Worm (Caenorhabditis elegans) whole organism, L4 larva: ENCODE measurements around the gene bca-1.
A peak's percentile ranks its signal among the peaks of the same experiment; 100 is the strongest.

Experiments used
- F26F4.8 ChIP-seq: fragments of 200-800 bp; sonication (Bioruptor generic); conservative IDR thresholded peaks from 2 replicates; pipeline ENCODE4 v1.3.6; 2022; ENCODE audit warnings: missing genetic modification characterization, missing compliant biosample characterization
- F49E8.2 ChIP-seq: sonication (generic microtip); optimal IDR thresholded peaks from 2 replicates; lab custom pipeline; 2016; ENCODE audit warnings: missing compliant biosample characterization, mild to moderate bottlenecking, missing genetic modification characterization, borderline replicate concordance
- R02D3.7 ChIP-seq: fragments of 150-350 bp; sonication (generic microtip); optimal IDR thresholded peaks from 3 replicates; lab custom pipeline; 2014; ENCODE audit warnings: missing biosample characterization, missing genetic modification characterization
- ZK337.2 ChIP-seq: fragments of 200-800 bp; sonication (Bioruptor generic); IDR thresholded peaks from 2 replicates; pipeline ENCODE4 v1.3.6; 2022; ENCODE audit warnings: missing genetic modification reagents, missing genetic modification characterization, missing compliant biosample characterization
- ZK546.5 ChIP-seq, 2 experiments: sonication (generic microtip); optimal IDR thresholded peaks; 2 replicates each; lab custom pipeline; 2017; ENCODE audit warnings: missing biosample characterization in 2 of 2, missing genetic modification characterization in 2 of 2
- aha-1 ChIP-seq: fragments of 150-350 bp; peaks from one replicate; lab custom pipeline; 2014; ENCODE audit warnings: missing biosample characterization, missing genetic modification characterization
- aly-2 ChIP-seq: sonication (generic microtip); optimal IDR thresholded peaks from 2 replicates; lab custom pipeline; 2018; ENCODE audit warnings: missing biosample characterization, missing genetic modification characterization
- ama-1 ChIP-seq: fragments of 150-350 bp; optimal IDR thresholded peaks from 2 replicates; lab custom pipeline; 2014; ENCODE audit warnings: inconsistent platforms, mixed read lengths
- ceh-20 ChIP-seq: fragments of 200-800 bp; sonication (Bioruptor generic); IDR thresholded peaks from 2 replicates; pipeline ENCODE4 v1.3.6; 2022; ENCODE audit warnings: missing genetic modification reagents, missing genetic modification characterization, missing compliant biosample characterization
- ceh-28 ChIP-seq: fragments of 150-350 bp; optimal IDR thresholded peaks from 2 replicates; lab custom pipeline; 2014; ENCODE audit warnings: missing biosample characterization, missing genetic modification reagents, missing genetic modification characterization
- ceh-62 ChIP-seq: sonication (generic microtip); optimal IDR thresholded peaks from 2 replicates; lab custom pipeline; 2017; ENCODE audit warnings: missing biosample characterization, missing genetic modification characterization
- ceh-82 ChIP-seq: sonication (generic microtip); optimal IDR thresholded peaks from 2 replicates; lab custom pipeline; 2017; ENCODE audit warnings: missing biosample characterization, missing genetic modification characterization
- cey-2 ChIP-seq: sonication (generic microtip); optimal IDR thresholded peaks from 3 replicates; lab custom pipeline; 2017; ENCODE audit warnings: missing genetic modification characterization, mild to moderate bottlenecking, missing compliant biosample characterization, antibody characterized with exemption, borderline replicate concordance; ENCODE audit not compliant: insufficient read depth
- daf-12 ChIP-seq: fragments of 150-350 bp; optimal IDR thresholded peaks from 2 replicates; lab custom pipeline; 2014; ENCODE audit warnings: missing biosample characterization, missing genetic modification reagents, missing genetic modification characterization
- daf-16 ChIP-seq, 3 experiments: sonication (generic microtip); optimal IDR thresholded peaks; 2 replicates each; lab custom pipeline; 2016 to 2017; ENCODE audit warnings: missing genetic modification characterization in 3 of 3, missing genetic modification reagents in 3 of 3, mild to moderate bottlenecking in 2 of 3, missing compliant biosample characterization in 2 of 3, missing biosample characterization in 1 of 3, moderate library complexity in 1 of 3
- dpl-1 ChIP-seq: fragments of 150-350 bp; optimal IDR thresholded peaks from 2 replicates; lab custom pipeline; 2014; ENCODE audit warnings: missing biosample characterization, missing genetic modification reagents, missing genetic modification characterization
- duxl-1 ChIP-seq: sonication (generic microtip); optimal IDR thresholded peaks from 2 replicates; lab custom pipeline; 2016; ENCODE audit warnings: mild to moderate bottlenecking, missing genetic modification characterization, moderate library complexity, missing compliant biosample characterization; ENCODE audit not compliant: poor library complexity
- egl-27 ChIP-seq: sonication (generic microtip); optimal IDR thresholded peaks from 3 replicates; lab custom pipeline; 2017; ENCODE audit warnings: missing biosample characterization, missing genetic modification reagents, missing genetic modification characterization
- egl-43 ChIP-seq: fragments of 200-800 bp; sonication (Bioruptor generic); IDR thresholded peaks from 2 replicates; pipeline ENCODE4 v1.3.6; 2022; ENCODE audit warnings: missing genetic modification reagents, missing genetic modification characterization, missing compliant biosample characterization
- fos-1 ChIP-seq: fragments of 150-350 bp; optimal IDR thresholded peaks from 2 replicates; lab custom pipeline; 2014; ENCODE audit warnings: missing biosample characterization, missing genetic modification characterization
- hlh-11 ChIP-seq: fragments of 200-800 bp; sonication (Bioruptor generic); optimal IDR thresholded peaks from 2 replicates; lab custom pipeline; 2018; ENCODE audit warnings: mild to moderate bottlenecking, missing genetic modification characterization, missing compliant biosample characterization
- hlh-30 ChIP-seq: sonication (generic microtip); optimal IDR thresholded peaks from 2 replicates; lab custom pipeline; 2017; ENCODE audit warnings: antibody characterized with exemption, mild to moderate bottlenecking, missing genetic modification characterization, missing compliant biosample characterization; ENCODE audit not compliant: insufficient read depth
- hmg-1.1 ChIP-seq: fragments of 200-800 bp; sonication (Bioruptor generic); IDR thresholded peaks from 2 replicates; pipeline ENCODE4 v1.3.6; 2022; ENCODE audit warnings: missing genetic modification reagents, missing genetic modification characterization, missing compliant biosample characterization
- lim-7 ChIP-seq: fragments of 200-800 bp; sonication (Bioruptor generic); IDR thresholded peaks from 2 replicates; pipeline ENCODE4 v1.3.6; 2022; ENCODE audit warnings: missing genetic modification characterization, missing compliant biosample characterization
- lin-1 ChIP-seq: fragments of 200-800 bp; sonication (Bioruptor generic); IDR thresholded peaks from 2 replicates; pipeline ENCODE4 v1.3.6; 2022; ENCODE audit warnings: missing genetic modification reagents, missing genetic modification characterization, missing compliant biosample characterization
- lin-39 ChIP-seq: fragments of 150-350 bp; optimal IDR thresholded peaks from 2 replicates; lab custom pipeline; 2014; ENCODE audit warnings: missing biosample characterization, missing genetic modification reagents, missing genetic modification characterization
- lir-3 ChIP-seq: sonication (generic microtip); optimal IDR thresholded peaks from 2 replicates; lab custom pipeline; 2016; ENCODE audit warnings: mild to moderate bottlenecking, missing genetic modification characterization, missing compliant biosample characterization
- lsy-2 ChIP-seq, 2 experiments: fragments of 150-350 bp in 1 of 2; sonication (generic microtip) in 1 of 2; optimal IDR thresholded peaks; 2 replicates each; lab custom pipeline; 2014 to 2017; ENCODE audit warnings: missing biosample characterization in 2 of 2, missing genetic modification characterization in 2 of 2
- madf-9 ChIP-seq: fragments of 200-800 bp; sonication (Bioruptor generic); conservative IDR thresholded peaks from 2 replicates; pipeline ENCODE4 v1.3.6; 2022; ENCODE audit warnings: missing genetic modification reagents, missing genetic modification characterization, missing compliant biosample characterization
- mes-2 ChIP-seq: sonication (generic microtip); optimal IDR thresholded peaks from 2 replicates; lab custom pipeline; 2016; ENCODE audit warnings: missing genotype, mild to moderate bottlenecking, missing genetic modification characterization, missing compliant biosample characterization; ENCODE audit not compliant: poor library complexity, severe bottlenecking
- nhr-10 ChIP-seq: fragments of 150-350 bp; optimal IDR thresholded peaks from 2 replicates; lab custom pipeline; 2014; ENCODE audit warnings: missing biosample characterization, missing genetic modification characterization
- nhr-102 ChIP-seq: sonication (generic microtip); optimal IDR thresholded peaks from 2 replicates; lab custom pipeline; 2016; ENCODE audit warnings: mild to moderate bottlenecking, missing genetic modification characterization, moderate library complexity, missing compliant biosample characterization
- nhr-11 ChIP-seq: fragments of 150-350 bp; optimal IDR thresholded peaks from 2 replicates; lab custom pipeline; 2014; ENCODE audit warnings: missing biosample characterization, missing genetic modification characterization
- nhr-237 ChIP-seq: sonication (generic microtip); optimal IDR thresholded peaks from 2 replicates; lab custom pipeline; 2017; ENCODE audit warnings: missing biosample characterization, missing genetic modification characterization
- nhr-25 ChIP-seq: sonication (generic microtip); optimal IDR thresholded peaks from 2 replicates; lab custom pipeline; 2017; ENCODE audit warnings: missing genetic modification characterization, mild to moderate bottlenecking, missing compliant biosample characterization, antibody characterized with exemption, moderate library complexity, borderline replicate concordance; ENCODE audit not compliant: insufficient read depth
- nhr-28 ChIP-seq: fragments of 150-350 bp; optimal IDR thresholded peaks from 2 replicates; lab custom pipeline; 2014; ENCODE audit warnings: missing biosample characterization, missing genetic modification characterization
- nhr-42 ChIP-seq: fragments of 200-800 bp; sonication (Bioruptor generic); IDR thresholded peaks from 2 replicates; pipeline ENCODE4 v1.3.6; 2022; ENCODE audit warnings: missing genetic modification characterization, missing compliant biosample characterization
- nhr-6 ChIP-seq: fragments of 150-350 bp; optimal IDR thresholded peaks from 2 replicates; lab custom pipeline; 2014; ENCODE audit warnings: missing biosample characterization, missing genetic modification characterization
- nhr-76 ChIP-seq: fragments of 150-350 bp; optimal IDR thresholded peaks from 2 replicates; lab custom pipeline; 2014; ENCODE audit warnings: missing biosample characterization, missing genetic modification characterization
- pha-4 ChIP-seq, 2 experiments: fragments of 150-350 bp in 1 of 2; fragments of 200-800 bp in 1 of 2; sonication (Bioruptor generic) in 1 of 2; IDR thresholded peaks in 1 of 2; optimal IDR thresholded peaks in 1 of 2; 2 replicates each; pipeline versions ENCODE4 v1.3.6 to Lab custom; 2014 to 2022; ENCODE audit warnings: missing genetic modification characterization in 2 of 2, missing genetic modification reagents in 2 of 2, missing biosample characterization in 1 of 2, missing compliant biosample characterization in 1 of 2
- pqm-1 ChIP-seq: sonication (generic microtip); optimal IDR thresholded peaks from 2 replicates; lab custom pipeline; 2017; ENCODE audit warnings: missing biosample characterization, missing genetic modification characterization
- saeg-2 ChIP-seq: fragments of 200-800 bp; sonication (Bioruptor generic); IDR thresholded peaks from 2 replicates; pipeline ENCODE4 v1.3.6; 2022; ENCODE audit warnings: missing genetic modification reagents, missing genetic modification characterization, missing compliant biosample characterization
- sdz-12 ChIP-seq: fragments of 200-800 bp; sonication (Bioruptor generic); optimal IDR thresholded peaks from 2 replicates; lab custom pipeline; 2018; ENCODE audit warnings: mild to moderate bottlenecking, missing genetic modification characterization, missing compliant biosample characterization
- set-16 ChIP-seq: fragments of 200-800 bp; sonication (Bioruptor generic); IDR thresholded peaks from 2 replicates; pipeline ENCODE4 v1.3.6; 2022; ENCODE audit warnings: missing genetic modification reagents, missing genetic modification characterization, missing compliant biosample characterization
- snpc-1.2 ChIP-seq: fragments of 200-800 bp; sonication (Bioruptor generic); IDR thresholded peaks from 2 replicates; pipeline ENCODE4 v1.3.6; 2022; ENCODE audit warnings: missing genetic modification reagents, missing genetic modification characterization, missing compliant biosample characterization
- tra-1 ChIP-seq: fragments of 200-800 bp; sonication (Bioruptor generic); IDR thresholded peaks from 2 replicates; pipeline ENCODE4 v1.3.6; 2022; ENCODE audit warnings: missing genetic modification reagents, missing genetic modification characterization, missing compliant biosample characterization
- unc-130 ChIP-seq: sonication (generic microtip); optimal IDR thresholded peaks from 2 replicates; lab custom pipeline; 2016; ENCODE audit warnings: missing genetic modification reagents, missing genetic modification characterization, missing compliant biosample characterization
- unc-39 ChIP-seq: sonication (generic microtip); optimal IDR thresholded peaks from 2 replicates; lab custom pipeline; 2017; ENCODE audit warnings: missing biosample characterization, missing genetic modification characterization
- vab-7 ChIP-seq: fragments of 200-800 bp; sonication (Bioruptor generic); IDR thresholded peaks from 2 replicates; pipeline ENCODE4 v1.3.6; 2022; ENCODE audit warnings: missing genetic modification reagents, missing genetic modification characterization, missing compliant biosample characterization
- zip-2 ChIP-seq: fragments of 150-350 bp; optimal IDR thresholded peaks from 2 replicates; lab custom pipeline; 2014; ENCODE audit warnings: missing biosample characterization, missing genetic modification characterization

The bca-1 gene

DNA sequence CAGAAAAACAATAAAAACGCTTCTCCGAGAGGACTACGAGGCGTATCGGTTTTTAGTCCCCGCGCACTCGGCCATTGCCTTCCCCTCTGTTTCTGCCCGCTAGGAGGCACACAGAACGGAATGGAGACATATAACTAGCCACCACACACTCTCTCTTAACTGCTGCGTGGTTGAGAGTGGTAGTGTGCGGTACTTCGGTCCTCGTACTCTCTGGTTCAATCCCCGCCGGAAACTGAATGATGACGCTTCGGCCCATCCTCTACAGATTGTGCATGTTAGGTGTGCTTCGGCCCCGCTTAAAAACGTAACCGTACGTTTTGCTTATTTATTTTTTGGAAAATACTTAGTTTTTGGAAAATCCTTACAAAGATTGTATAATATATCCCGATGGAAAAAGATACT, 3.1 kb upstream of the bca-1 start, which contains the start of gene T13C5.6 (continued):
- no peak for TF ChIP-seq lin-39 (tag; lab: Kevin White, UChicago)
- no peak for TF ChIP-seq ceh-28
- peak; percentile 63 for TF ChIP-seq snpc-1.2 (GFP tag; lab: Robert Waterston, UW)
- peak; percentile 75 for TF ChIP-seq vab-7
- peak; percentile 94 for TF ChIP-seq sdz-12
- TF ChIP-seq pha-4 (GFP tag; IDR thresholded peaks at IDR 0.05; lab: Robert Waterston, UW) = peak; percentile 92
- peak; percentile 9 for TF ChIP-seq pha-4 (tag; optimal IDR thresholded peaks at IDR 0.05; lab: Kevin White, UChicago)
- TF ChIP-seq fos-1 (tag; lab: Kevin White, UChicago) = no peak
- peak; percentile 41 for TF ChIP-seq nhr-10 (tag; lab: Kevin White, UChicago)
- TF ChIP-seq daf-16 (GFP tag; optimal IDR thresholded peaks at IDR 0.05; lab: Kevin White, UChicago) = peak; percentile 71 to 94
- peak; percentile 81 for TF ChIP-seq daf-16 (tag; optimal IDR thresholded peaks at IDR 0.05; lab: Kevin White, UChicago)
- peak; percentile 84 for TF ChIP-seq madf-9 (GFP tag; lab: Robert Waterston, UW)
- no peak for TF ChIP-seq daf-12 (tag; lab: Kevin White, UChicago)
- TF ChIP-seq F26F4.8 (GFP tag; lab: Robert Waterston, UW) = peak; percentile 85
- peak; percentile 78 for TF ChIP-seq zip-2
- TF ChIP-seq pqm-1 (tag; lab: Kevin White, UChicago) = peak; percentile 52
- no peak for TF ChIP-seq nhr-76 (tag; lab: Kevin White, UChicago)
- peak; percentile 6 for TF ChIP-seq ceh-82 (tag; lab: Kevin White, UChicago)
- peak; percentile 79 for TF ChIP-seq hlh-30 (tag; lab: Kevin White, UChicago)
- peak; percentile 50 for TF ChIP-seq nhr-25
- peak; percentile 81 for TF ChIP-seq duxl-1 (tag; lab: Kevin White, UChicago)
- peak; percentile 89 for TF ChIP-seq lir-3 (tag; lab: Kevin White, UChicago)
- TF ChIP-seq tra-1 = peak; percentile 93
- TF ChIP-seq saeg-2 (GFP tag; lab: Robert Waterston, UW) = peak; percentile 91
- peak; percentile 73 for TF ChIP-seq set-16
- peak; percentile 88 for TF ChIP-seq hlh-11
- peak; percentile 60 for TF ChIP-seq F49E8.2 (tag; lab: Kevin White, UChicago)
- no peak for TF ChIP-seq ceh-62 (tag; lab: Kevin White, UChicago)
- TF ChIP-seq ceh-20 (GFP tag; lab: Robert Waterston, UW) = peak; percentile 94
- no peak for TF ChIP-seq aly-2
- no peak for TF ChIP-seq cey-2
- TF ChIP-seq ZK546.5 (tag; optimal IDR thresholded peaks at IDR 0.05; lab: Kevin White, UChicago) = no peak
- TF ChIP-seq lsy-2 (tag; optimal IDR thresholded peaks at IDR 0.05; lab: Kevin White, UChicago) = peak; percentile 46 to 85
- no peak for TF ChIP-seq nhr-237 (tag; lab: Kevin White, UChicago)
- TF ChIP-seq mes-2 (tag; lab: Kevin White, UChicago) = peak; percentile 97
- no peak for TF ChIP-seq R02D3.7 (tag; lab: Kevin White, UChicago)
- peak; percentile 98 for TF ChIP-seq hmg-1.1 (GFP tag; lab: Robert Waterston, UW)
- peak; percentile 98 for TF ChIP-seq egl-43 (GFP tag; lab: Robert Waterston, UW)
- TF ChIP-seq nhr-6 (tag; lab: Kevin White, UChicago) = peak; percentile 92
- peak; percentile 64 for TF ChIP-seq dpl-1
- peak; percentile 78 for TF ChIP-seq nhr-28 (tag; lab: Kevin White, UChicago)
- TF ChIP-seq ZK337.2 = peak; percentile 91
- TF ChIP-seq ama-1 (lab: Kevin White, UChicago) = no peak
- peak; percentile 83 for TF ChIP-seq lim-7
- peak; percentile 92 for TF ChIP-seq nhr-102 (tag; lab: Kevin White, UChicago)
- TF ChIP-seq unc-39 (tag; lab: Kevin White, UChicago) = no peak
- TF ChIP-seq unc-130 (GFP tag; lab: Kevin White, UChicago) = peak; percentile 77
- TF ChIP-seq nhr-42 = peak; percentile 90
- peak; percentile 88 for TF ChIP-seq nhr-11 (tag; lab: Kevin White, UChicago)
- TF ChIP-seq aha-1 (tag; lab: Kevin White, UChicago) = peak; percentile 100
- peak; percentile 95 for TF ChIP-seq lin-1 (GFP tag; lab: Robert Waterston, UW)
- no peak for TF ChIP-seq egl-27
